Worm (Caenorhabditis elegans) whole organism, early embryonic: ENCODE results near the gene ced-5.

Source experiments
- aly-1 ChIP-seq: sonication (generic microtip); optimal IDR thresholded peaks from 2 replicates; lab custom pipeline; 2016; ENCODE audit warnings: missing genetic modification characterization, missing compliant biosample characterization
- ama-1 ChIP-seq: fragments of 150-350 bp; optimal IDR thresholded peaks from 2 replicates; lab custom pipeline; 2014
- ceh-13 ChIP-seq: fragments of 200-800 bp; sonication (Bioruptor generic); optimal IDR thresholded peaks from 2 replicates; lab custom pipeline; 2018; ENCODE audit warnings: mild to moderate bottlenecking, missing genetic modification characterization, missing compliant biosample characterization
- ceh-36 ChIP-seq: sonication (generic microtip); optimal IDR thresholded peaks from 2 replicates; lab custom pipeline; 2016; ENCODE audit warnings: missing genetic modification characterization, inconsistent platforms, missing compliant biosample characterization
- flt-1 ChIP-seq: fragments of 200-800 bp; sonication (Bioruptor generic); IDR thresholded peaks from 2 replicates; pipeline ENCODE4 v1.3.6; 2022; ENCODE audit warnings: missing genetic modification characterization, missing compliant biosample characterization
- hmbx-1 ChIP-seq: sonication (generic microtip); optimal IDR thresholded peaks from 2 replicates; lab custom pipeline; 2016; ENCODE audit warnings: mild to moderate bottlenecking, missing genetic modification characterization, missing compliant biosample characterization
- hnd-1 ChIP-seq: sonication (generic microtip); optimal IDR thresholded peaks from 2 replicates; lab custom pipeline; 2016; ENCODE audit warnings: missing genetic modification characterization, missing compliant biosample characterization
- pes-1 ChIP-seq: fragments of 200-800 bp; sonication (Bioruptor generic); IDR thresholded peaks from 2 replicates; pipeline ENCODE4 v1.3.6; 2022; ENCODE audit warnings: missing genetic modification reagents, missing genetic modification characterization, missing compliant biosample characterization
- tbx-11 ChIP-seq: fragments of 200-800 bp; sonication (Bioruptor generic); IDR thresholded peaks from 2 replicates; pipeline ENCODE4 v1.3.6; 2022; ENCODE audit warnings: missing genetic modification characterization, missing compliant biosample characterization
- tbx-37 ChIP-seq: fragments of 200-800 bp; sonication (Bioruptor generic); conservative IDR thresholded peaks from 2 replicates; pipeline ENCODE4 v1.3.6; 2022; ENCODE audit warnings: missing genetic modification reagents, missing genetic modification characterization, missing compliant biosample characterization

ce11 chrIV:10443510-10443909, 40.4 kb upstream of the ced-5 start, which contains the start of gene F13B12.7:
- TF ChIP-seq ceh-13 (GFP tag; lab: Kevin White, UChicago) (no peak), ama-1 (lab: Kevin White, UChicago) (no peak), flt-1 (GFP tag; lab: Robert Waterston, UW) (no peak), tbx-37 (GFP tag; lab: Robert Waterston, UW) (no peak), aly-1 (tag; lab: Kevin White, UChicago) (no peak), hnd-1 (tag; lab: Kevin White, UChicago) (no peak), pes-1 (no peak), tbx-11 (no peak), hmbx-1 (tag; lab: Kevin White, UChicago) (no peak), ceh-36 (no peak)
